Fruit fly (Drosophila melanogaster): Measurements from ENCODE around the gene CG43446.

Gene CG43446

DNA sequence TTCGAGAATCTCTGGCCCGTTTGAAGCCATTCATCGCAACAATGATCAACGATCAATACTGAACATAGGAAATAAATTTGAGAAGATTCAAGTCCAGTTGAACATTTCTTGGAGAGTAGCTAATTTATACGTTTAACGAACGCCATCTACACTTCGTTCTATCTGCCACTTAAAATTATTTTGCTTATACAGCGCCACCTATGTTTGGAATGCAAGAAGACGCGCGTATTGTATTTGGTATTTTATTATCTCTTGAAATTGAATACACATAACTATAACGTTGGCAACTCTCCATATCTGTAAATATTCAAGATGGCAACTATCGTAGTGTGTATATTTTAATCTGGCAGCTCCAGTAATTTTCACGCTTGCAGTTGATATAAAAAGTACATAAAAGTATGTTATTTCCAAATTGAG, 39.7 kb downstream of the CG43446 start:
- TF ChIP-seq OdsH (GFP tag; optimal IDR thresholded peaks at IDR 0.05) (peak; percentile 1), Vsx2 (GFP tag; optimal IDR thresholded peaks at IDR 0.05; ENCODE audit: partially characterized antibody) (peak; percentile 97), CG32264 (GFP tag; optimal IDR thresholded peaks at IDR 0.05) (no peak), br (GFP tag; optimal IDR thresholded peaks at IDR 0.05) (peak; percentile 31), rgr (GFP tag; optimal IDR thresholded peaks at IDR 0.05) (peak; percentile 24), h (GFP tag; optimal IDR thresholded peaks at IDR 0.05) (peak; percentile 34), N (GFP tag; optimal IDR thresholded peaks at IDR 0.05) (no peak), pan (optimal IDR thresholded peaks at IDR 0.05) (no peak), jim (GFP tag; optimal IDR thresholded peaks at IDR 0.05) (no peak), HLH106 (tag; optimal IDR thresholded peaks at IDR 0.05) (peak; percentile 16), Hr83 (GFP tag; optimal IDR thresholded peaks at IDR 0.05; ENCODE audit: poor library complexity, severe bottlenecking) (peak; percentile 17), tai (GFP tag; optimal IDR thresholded peaks at IDR 0.05) (peak; percentile 30), fru (GFP tag; optimal IDR thresholded peaks at IDR 0.05) (peak; percentile 5), Myc (optimal IDR thresholded peaks at IDR 0.05) (peak; percentile 83), CrebA (GFP tag; optimal IDR thresholded peaks at IDR 0.05; ENCODE audit: borderline replicate concordance) (no peak), foxo (GFP tag; optimal IDR thresholded peaks at IDR 0.05) (peak in 1 of 2 experiments; percentile 62), CG9705 (GFP tag; optimal IDR thresholded peaks at IDR 0.05) (peak; percentile 14), Hnf4 (GFP tag; optimal IDR thresholded peaks at IDR 0.05) (peak; percentile 57)

DNA sequence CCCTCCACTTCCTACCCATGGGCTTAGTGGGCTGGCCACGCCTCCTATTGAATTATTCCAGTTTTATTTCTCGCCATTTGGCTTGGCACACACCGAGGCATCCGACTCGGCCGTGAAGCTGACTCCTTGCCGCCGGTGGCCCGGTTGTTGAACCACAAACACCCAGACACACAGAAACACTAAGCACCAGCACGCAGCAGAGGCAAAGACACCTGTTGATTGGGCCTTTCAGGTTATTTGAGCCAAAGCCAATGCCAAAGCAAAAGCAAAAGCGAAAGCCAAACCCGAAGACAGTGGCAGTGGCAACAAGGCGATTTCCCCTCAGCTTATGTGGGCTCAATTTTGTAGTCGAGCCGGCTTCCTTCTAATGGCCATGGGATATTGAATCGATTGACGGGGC, 41.0 kb downstream of the CG43446 start:
- TF ChIP-seq Hr83 (GFP tag; optimal IDR thresholded peaks at IDR 0.05; ENCODE audit: poor library complexity, severe bottlenecking) = no peak
- TF ChIP-seq psq (GFP tag; optimal IDR thresholded peaks at IDR 0.05) = no peak
- TF ChIP-seq lola (GFP tag; optimal IDR thresholded peaks at IDR 0.05) = no peak
- TF ChIP-seq h (GFP tag; optimal IDR thresholded peaks at IDR 0.05) = no peak
- TF ChIP-seq HLH106 (tag; optimal IDR thresholded peaks at IDR 0.05) = no peak
- no peak for TF ChIP-seq dl (GFP tag; optimal IDR thresholded peaks at IDR 0.05; ENCODE audit: insufficient read depth in 1 of 2, partially characterized antibody in 2 of 2)
- TF ChIP-seq jim (GFP tag; optimal IDR thresholded peaks at IDR 0.05) = no peak
- no peak for TF ChIP-seq Abd-B (GFP tag; optimal IDR thresholded peaks at IDR 0.05)
- TF ChIP-seq N (GFP tag; optimal IDR thresholded peaks at IDR 0.05) = no peak
- TF ChIP-seq Jra (GFP tag; optimal IDR thresholded peaks at IDR 0.05) = no peak
- no peak for TF ChIP-seq Hnf4 (GFP tag; optimal IDR thresholded peaks at IDR 0.05)
- TF ChIP-seq fru (GFP tag; optimal IDR thresholded peaks at IDR 0.05) = no peak
- TF ChIP-seq tai (GFP tag; optimal IDR thresholded peaks at IDR 0.05) = no peak
- no peak for TF ChIP-seq Dif (GFP tag; optimal IDR thresholded peaks at IDR 0.05; ENCODE audit: partially characterized antibody)
- TF ChIP-seq pan (optimal IDR thresholded peaks at IDR 0.05) = no peak
- no peak for TF ChIP-seq Hr78 (GFP tag; optimal IDR thresholded peaks at IDR 0.05)
- TF ChIP-seq Dfd (GFP tag; optimal IDR thresholded peaks at IDR 0.05) = no peak
- TF ChIP-seq Myc (optimal IDR thresholded peaks at IDR 0.05) = no peak

DNA sequence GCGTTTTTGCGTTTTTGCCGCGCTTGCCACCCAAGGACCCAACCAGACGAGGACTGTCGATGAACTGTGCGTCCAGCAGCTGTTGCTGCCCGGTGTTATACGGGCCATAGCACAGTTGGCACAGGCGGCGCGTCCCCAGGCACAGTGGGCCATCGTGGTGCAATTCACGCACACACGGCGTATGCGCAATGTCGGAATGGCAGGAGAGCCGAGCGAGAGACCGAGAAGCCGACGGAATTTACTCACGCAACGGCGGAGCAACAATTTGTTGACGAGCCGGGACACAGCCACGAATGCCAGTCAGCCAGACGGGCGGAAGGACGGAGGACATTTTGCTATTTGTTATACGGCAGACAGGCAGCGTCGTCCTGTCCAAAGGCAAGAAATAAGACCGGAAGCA, 42.3 kb downstream of the CG43446 start, which contains the start of gene CG31191:
Gene CG31191, minus strand, starts transcription at position 68 of the 400 bp plus-strand sequence.
- TF ChIP-seq Sp1 (GFP tag; optimal IDR thresholded peaks at IDR 0.05) (no peak), Vsx2 (GFP tag; optimal IDR thresholded peaks at IDR 0.05; ENCODE audit: partially characterized antibody) (no peak), lola (GFP tag; optimal IDR thresholded peaks at IDR 0.05) (no peak), rgr (GFP tag; optimal IDR thresholded peaks at IDR 0.05) (no peak), foxo (GFP tag; optimal IDR thresholded peaks at IDR 0.05) (no peak), dl (GFP tag; optimal IDR thresholded peaks at IDR 0.05; ENCODE audit: insufficient read depth in 1 of 2, partially characterized antibody in 2 of 2) (no peak), psq (GFP tag; optimal IDR thresholded peaks at IDR 0.05) (no peak), ey (GFP tag; optimal IDR thresholded peaks at IDR 0.05) (no peak), tai (GFP tag; optimal IDR thresholded peaks at IDR 0.05) (no peak), h (GFP tag; optimal IDR thresholded peaks at IDR 0.05) (no peak), Abd-B (GFP tag; optimal IDR thresholded peaks at IDR 0.05) (no peak), Hr78 (GFP tag; optimal IDR thresholded peaks at IDR 0.05) (no peak), brk (GFP tag; optimal IDR thresholded peaks at IDR 0.05) (no peak), Myc (optimal IDR thresholded peaks at IDR 0.05) (no peak), pan (optimal IDR thresholded peaks at IDR 0.05) (no peak), sv (GFP tag; optimal IDR thresholded peaks at IDR 0.05) (no peak), CG32264 (GFP tag; optimal IDR thresholded peaks at IDR 0.05) (no peak)

Measured in whole organism, wandering third instar larva.